Worm (Caenorhabditis elegans): Measurements from ENCODE around the gene pst-1.

Gene pst-1

DNA sequence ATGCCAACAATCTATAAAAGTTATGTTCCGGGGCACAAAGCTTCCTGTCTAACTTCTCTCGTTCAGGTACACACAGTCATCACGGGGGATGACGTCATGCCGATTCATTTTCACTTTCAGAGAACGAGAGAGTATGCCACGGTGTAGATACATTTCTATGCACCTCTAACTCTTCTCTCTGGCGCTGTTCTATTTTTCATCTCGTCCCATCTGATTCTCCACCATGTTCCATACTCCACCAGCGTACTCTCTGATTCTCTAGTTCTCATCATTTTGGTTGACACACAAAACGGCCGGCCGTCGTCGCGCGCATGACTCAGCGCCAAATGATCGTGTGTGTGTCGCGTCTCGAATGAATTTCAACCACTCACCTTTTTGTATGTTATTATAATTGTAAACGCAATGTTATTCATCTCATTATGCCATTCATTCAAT is 57.1 kb downstream of the pst-1 start (continued):
- TF ChIP-seq ztf-6 (GFP tag; IDR thresholded peaks at IDR 0.05): no peak
- peak; percentile 64 for TF ChIP-seq tbp1 (GFP tag; optimal IDR thresholded peaks at IDR 0.05)
- no peak for TF ChIP-seq xnd-1 (tag; optimal IDR thresholded peaks at IDR 0.05)
- TF ChIP-seq nfya-1 (tag; optimal IDR thresholded peaks at IDR 0.05; ENCODE audit: borderline replicate concordance, insufficient read depth): no peak
- TF ChIP-seq tbx-9 (tag; optimal IDR thresholded peaks at IDR 0.05; ENCODE audit: borderline replicate concordance): no peak
- TF ChIP-seq unc-62 (GFP tag; optimal IDR thresholded peaks at IDR 0.05): peak; percentile 25
- peak; percentile 72 for TF ChIP-seq F22D6.2 (tag; optimal IDR thresholded peaks at IDR 0.05)
- no peak for TF ChIP-seq aptf-2 (GFP tag; conservative IDR thresholded peaks at IDR 0.05)
- TF ChIP-seq lag-1 (GFP tag; IDR thresholded peaks at IDR 0.05): no peak
- TF ChIP-seq lir-1 (GFP tag; conservative IDR thresholded peaks at IDR 0.05): peak; percentile 81
- TF ChIP-seq tlf-1 (GFP tag; optimal IDR thresholded peaks at IDR 0.05): peak; percentile 85
- TF ChIP-seq lin-54 (GFP tag; optimal IDR thresholded peaks at IDR 0.05): peak; percentile 76
- peak; percentile 69 for TF ChIP-seq athp-1 (tag; optimal IDR thresholded peaks at IDR 0.05)
- peak; percentile 75 for TF ChIP-seq nhr-90 (tag; optimal IDR thresholded peaks at IDR 0.05)
- TF ChIP-seq lin-26 (GFP tag; IDR thresholded peaks at IDR 0.05): peak; percentile 67; the same call in 1 of the 2 replicates
- peak; percentile 37; the same call in 1 of the 2 replicates for TF ChIP-seq rcor-1 (GFP tag; IDR thresholded peaks at IDR 0.05)
- no peak for TF ChIP-seq F55B11.4 (tag; optimal IDR thresholded peaks at IDR 0.05; ENCODE audit: borderline replicate concordance, insufficient read depth)
- peak in 1 of 3 experiments; percentile 59 for TF ChIP-seq lin-35 (GFP tag; optimal IDR thresholded peaks at IDR 0.05)
- no peak for TF ChIP-seq F33H1.4 (GFP tag; IDR thresholded peaks at IDR 0.05)
- peak; percentile 95 for TF ChIP-seq lin-40 (tag; optimal IDR thresholded peaks at IDR 0.05)
- peak; percentile 78 for TF ChIP-seq C06A6.2 (GFP tag; conservative IDR thresholded peaks at IDR 0.05)
- peak; percentile 100 for TF ChIP-seq atf-7 (tag; optimal IDR thresholded peaks at IDR 0.05)
- TF ChIP-seq lsy-27 (tag; optimal IDR thresholded peaks at IDR 0.05; ENCODE audit: borderline replicate concordance, insufficient read depth): no peak
- TF ChIP-seq snpc-4 (GFP tag; optimal IDR thresholded peaks at IDR 0.05): peak; percentile 46
- peak in 3 of 4 experiments; percentile 50 to 69 (median 69) for TF ChIP-seq snpc-4 (tag; optimal IDR thresholded peaks at IDR 0.05)
- TF ChIP-seq Y53F4B.3 (GFP tag; IDR thresholded peaks at IDR 0.05): no peak
- peak; percentile 83 for TF ChIP-seq ztf-22 (GFP tag; optimal IDR thresholded peaks at IDR 0.05)
- TF ChIP-seq madf-8 (GFP tag; conservative IDR thresholded peaks at IDR 0.05): no peak
- no peak for TF ChIP-seq sptf-2 (GFP tag; optimal IDR thresholded peaks at IDR 0.05)
- TF ChIP-seq D2030.7 (GFP tag; IDR thresholded peaks at IDR 0.05): no peak
- TF ChIP-seq ztf-3 (GFP tag; optimal IDR thresholded peaks at IDR 0.05): peak; percentile 27
- no peak for TF ChIP-seq nhr-27 (tag; optimal IDR thresholded peaks at IDR 0.05)
- peak; percentile 89; the same call in 1 of the 2 replicates for TF ChIP-seq F37B4.10 (GFP tag; IDR thresholded peaks at IDR 0.05)
- TF ChIP-seq egl-18 (GFP tag; IDR thresholded peaks at IDR 0.05): 0 out of 2 replicates have a peak, but pooled peaks have one; percentile 21
- TF ChIP-seq somi-1 (GFP tag; optimal IDR thresholded peaks at IDR 0.05): peak; percentile 78
- TF ChIP-seq hsf-1 (GFP tag; IDR thresholded peaks at IDR 0.05): peak; percentile 57; the same call in 1 of the 2 replicates
- no peak for TF ChIP-seq Y79H2A.3 (GFP tag; conservative IDR thresholded peaks at IDR 0.05)
- peak; percentile 82 for TF ChIP-seq ekl-4 (GFP tag; IDR thresholded peaks at IDR 0.05)
- peak; percentile 84 to 92 for TF ChIP-seq let-607 (tag; optimal IDR thresholded peaks at IDR 0.05)
- peak; percentile 73; the same call in 1 of the 2 replicates for TF ChIP-seq egl-44 (GFP tag; IDR thresholded peaks at IDR 0.05)
- TF ChIP-seq sea-2 (GFP tag; IDR thresholded peaks at IDR 0.05): no peak
- peak; percentile 93 for TF ChIP-seq B0336.3 (GFP tag; IDR thresholded peaks at IDR 0.05)
- no peak for TF ChIP-seq mxl-1 (tag; optimal IDR thresholded peaks at IDR 0.05)
- no peak for TF ChIP-seq T07F8.4 (tag; optimal IDR thresholded peaks at IDR 0.05)
- TF ChIP-seq Y95B8A.8 (GFP tag; IDR thresholded peaks at IDR 0.05): 0 out of 2 replicates have a peak, but pooled peaks have one; percentile 46
- TF ChIP-seq B0019.2 (GFP tag; conservative IDR thresholded peaks at IDR 0.05): no peak
- no peak for TF ChIP-seq attf-6 (GFP tag; IDR thresholded peaks at IDR 0.05)

All from whole organism, young adult.